Worm (Caenorhabditis elegans) whole organism, midembryonic: ENCODE measurements around the gene F31B9.7.

ENCODE experiments used
- T22C8.4 ChIP-seq: fragments of 200-800 bp; sonication (Bioruptor generic); IDR thresholded peaks from 2 replicates; pipeline ENCODE4 v1.3.6; 2022; ENCODE audit warnings: missing genetic modification characterization, missing compliant biosample characterization
- flt-1 ChIP-seq: fragments of 200-800 bp; sonication (Bioruptor generic); IDR thresholded peaks from 2 replicates; pipeline ENCODE4 v1.3.6; 2022; ENCODE audit warnings: missing genetic modification characterization, missing compliant biosample characterization
- klf-2 ChIP-seq: fragments of 200-800 bp; sonication (Bioruptor generic); conservative IDR thresholded peaks from 2 replicates; pipeline ENCODE4 v1.3.6; 2022; ENCODE audit warnings: missing genetic modification reagents, missing genetic modification characterization, missing compliant biosample characterization
- ref-1 ChIP-seq: fragments of 200-800 bp; sonication (Bioruptor generic); conservative IDR thresholded peaks from 2 replicates; pipeline ENCODE4 v1.3.6; 2022; ENCODE audit warnings: missing genetic modification reagents, missing genetic modification characterization, missing compliant biosample characterization
- ztf-23 ChIP-seq: fragments of 200-800 bp; sonication (Bioruptor generic); IDR thresholded peaks from 2 replicates; pipeline ENCODE4 v1.3.6; 2022; ENCODE audit warnings: missing genetic modification reagents, missing genetic modification characterization, missing compliant biosample characterization

ce11 chrX:15958767-15959166 lies 39.3 kb downstream of the F31B9.7 start, which contains the start of gene C09G1.5:
- TF ChIP-seq flt-1 (GFP tag; lab: Robert Waterston, UW) (no peak), ref-1 (GFP tag; lab: Robert Waterston, UW) (no peak), ztf-23 (GFP tag; lab: Robert Waterston, UW) (no peak), klf-2 (no peak), T22C8.4 (no peak)
